Worm (Caenorhabditis elegans) whole organism, young adult: Measurements from ENCODE around the gene R11.4.

ENCODE experiments used
- F49E8.2 ChIP-seq: sonication (generic microtip); optimal IDR thresholded peaks from 3 replicates; lab custom pipeline; 2017; ENCODE audit warnings: missing genetic modification characterization, mild to moderate bottlenecking, missing compliant biosample characterization, antibody characterized with exemption, moderate library complexity; ENCODE audit not compliant: insufficient read depth
- Y53G8AR.9 ChIP-seq: fragments of 200-800 bp; sonication (Bioruptor generic); conservative IDR thresholded peaks from 2 replicates; pipeline ENCODE4 v1.3.6; 2022; ENCODE audit warnings: missing genetic modification reagents, missing genetic modification characterization, missing compliant biosample characterization
- dpff-1 ChIP-seq: sonication (generic microtip); optimal IDR thresholded peaks from 2 replicates; lab custom pipeline; 2017; ENCODE audit warnings: mild to moderate bottlenecking, missing genetic modification characterization, missing compliant biosample characterization
- dpl-1 ChIP-seq: fragments of 150-350 bp; optimal IDR thresholded peaks from 2 replicates; lab custom pipeline; 2014; ENCODE audit warnings: missing biosample characterization, missing genetic modification reagents, missing genetic modification characterization
- ets-4 ChIP-seq: fragments of 200-800 bp; sonication (Bioruptor generic); optimal IDR thresholded peaks from 2 replicates; lab custom pipeline; 2018; ENCODE audit warnings: mild to moderate bottlenecking, missing genetic modification characterization, missing compliant biosample characterization
- hrde-1 ChIP-seq: sonication (generic microtip); optimal IDR thresholded peaks from 2 replicates; lab custom pipeline; 2016; ENCODE audit warnings: missing genetic modification characterization, mild to moderate bottlenecking, missing compliant biosample characterization, moderate library complexity, missing genotype, missing genetic modification reagents, borderline replicate concordance
- pbrm-1 ChIP-seq: fragments of 200-800 bp; sonication (Bioruptor generic); IDR thresholded peaks from 2 replicates; pipeline ENCODE4 v1.3.6; 2022; ENCODE audit warnings: missing genetic modification reagents, missing genetic modification characterization, missing compliant biosample characterization

- TF ChIP-seq dpff-1: no peak
- no peak for TF ChIP-seq pbrm-1 (GFP tag; lab: Robert Waterston, UW)
- TF ChIP-seq Y53G8AR.9 (GFP tag; lab: Robert Waterston, UW): no peak
- TF ChIP-seq ets-4 (GFP tag; lab: Kevin White, UChicago): no peak
- no peak for TF ChIP-seq hrde-1 (tag; lab: Kevin White, UChicago)
- TF ChIP-seq dpl-1 (GFP tag; lab: Kevin White, UChicago): no peak
- TF ChIP-seq F49E8.2 (tag; lab: Kevin White, UChicago): no peak
Observed at ce11 chrX:16250679-16251078, 40.3 kb upstream of the R11.4 start, which contains the start of gene W10G6.6.
